Fruit fly (Drosophila melanogaster) whole organism, embryonic: Measurements from ENCODE around the gene CG10959.

Experiments
- Ada2b ChIP-seq: fragments of 200-800 bp; sonication (Bioruptor generic); IDR thresholded peaks from 2 replicates; pipeline ENCODE4 v1.3.6; 2022; ENCODE audit warnings: missing biosample characterization, missing genetic modification characterization
- Atf-2 ChIP-seq: fragments of 200-800 bp; sonication (Bioruptor generic); optimal IDR thresholded peaks from 2 replicates; lab custom pipeline; 2016; ENCODE audit warnings: missing biosample characterization, missing genetic modification characterization
- Atf3 ChIP-seq: fragments of 200-800 bp; sonication (Bioruptor generic); optimal IDR thresholded peaks from 3 replicates; lab custom pipeline; 2016; ENCODE audit warnings: missing biosample characterization, missing genetic modification characterization
- CG10267 ChIP-seq: fragments of 200-800 bp; sonication (Bioruptor generic); optimal IDR thresholded peaks from 2 replicates; lab custom pipeline; 2018; ENCODE audit warnings: missing biosample characterization, mild to moderate bottlenecking, missing genetic modification characterization, moderate library complexity
- CG12769 ChIP-seq: fragments of 200-800 bp; sonication (Bioruptor generic); optimal IDR thresholded peaks from 2 replicates; lab custom pipeline; 2019; ENCODE audit warnings: missing biosample characterization, mild to moderate bottlenecking, missing genetic modification characterization, moderate library complexity
- CG13287 ChIP-seq: fragments of 200-800 bp; sonication (Bioruptor generic); IDR thresholded peaks from 2 replicates; pipeline ENCODE4 v1.3.6; 2022; ENCODE audit warnings: missing biosample characterization, missing genetic modification characterization; ENCODE audit not compliant: partially characterized antibody
- CG13775 ChIP-seq: fragments of 200-800 bp; sonication (Bioruptor generic); optimal IDR thresholded peaks from 3 replicates; lab custom pipeline; 2017; ENCODE audit warnings: missing biosample characterization, mild to moderate bottlenecking, missing genetic modification characterization
- CG14014 ChIP-seq: fragments of 200-800 bp; sonication (Bioruptor generic); IDR thresholded peaks from 2 replicates; pipeline ENCODE4 v1.3.6; 2022; ENCODE audit warnings: missing biosample characterization, missing genetic modification characterization
- CG15011 ChIP-seq: fragments of 200-800 bp; sonication (Bioruptor generic); optimal IDR thresholded peaks from 3 replicates; lab custom pipeline; 2018; ENCODE audit warnings: missing biosample characterization, mild to moderate bottlenecking, missing genetic modification characterization
- CG16815 ChIP-seq: fragments of 200-800 bp; sonication (Bioruptor generic); optimal IDR thresholded peaks from 3 replicates; lab custom pipeline; 2017; ENCODE audit warnings: missing biosample characterization, mild to moderate bottlenecking, missing genetic modification characterization
- CG17186 ChIP-seq: fragments of 200-800 bp; sonication (Bioruptor generic); optimal IDR thresholded peaks from 3 replicates; lab custom pipeline; 2017; ENCODE audit warnings: missing biosample characterization, missing genetic modification reagents, missing genetic modification characterization
- CG18011 ChIP-seq: fragments of 200-800 bp; sonication (Bioruptor generic); optimal IDR thresholded peaks from 2 replicates; lab custom pipeline; 2017; ENCODE audit warnings: missing biosample characterization, missing genetic modification characterization, mild to moderate bottlenecking, moderate library complexity, missing genotype
- CG2199 ChIP-seq: fragments of 200-800 bp; sonication (Bioruptor generic); IDR thresholded peaks from 3 replicates; pipeline ENCODE4 v1.3.6; 2022; ENCODE audit warnings: missing biosample characterization, missing genetic modification characterization
- CG2875 ChIP-seq: fragments of 200-800 bp; sonication (Bioruptor generic); optimal IDR thresholded peaks from 2 replicates; lab custom pipeline; 2017; ENCODE audit warnings: missing biosample characterization, mild to moderate bottlenecking, missing genetic modification characterization, missing genetic modification reagents
- CG30020 ChIP-seq: fragments of 200-800 bp; optimal IDR thresholded peaks from 2 replicates; lab custom pipeline; 2019; ENCODE audit warnings: missing biosample characterization, mild to moderate bottlenecking, missing genetic modification characterization, moderate library complexity
- CG33557 ChIP-seq: fragments of 200-800 bp; sonication (Bioruptor generic); optimal IDR thresholded peaks from 2 replicates; lab custom pipeline; 2019; ENCODE audit warnings: missing biosample characterization, mild to moderate bottlenecking, missing genetic modification characterization, moderate library complexity
- CG3847 ChIP-seq: fragments of 200-800 bp; sonication (Bioruptor generic); IDR thresholded peaks from 2 replicates; pipeline ENCODE4 v1.3.6; 2022; ENCODE audit warnings: missing biosample characterization, missing genetic modification characterization
- CG5180 ChIP-seq: fragments of 200-800 bp; sonication (Bioruptor generic); optimal IDR thresholded peaks from 3 replicates; lab custom pipeline; 2017; ENCODE audit warnings: missing biosample characterization, missing genetic modification characterization, mild to moderate bottlenecking, moderate library complexity, missing genetic modification reagents
- CG6813 ChIP-seq: fragments of 200-800 bp; sonication (Bioruptor generic); optimal IDR thresholded peaks from 2 replicates; lab custom pipeline; 2017; ENCODE audit warnings: missing biosample characterization, missing genetic modification characterization, mild to moderate bottlenecking, moderate library complexity, missing genetic modification reagents
- CG7987 ChIP-seq: fragments of 200-800 bp; sonication (Bioruptor generic); optimal IDR thresholded peaks from 2 replicates; lab custom pipeline; 2018; ENCODE audit warnings: missing biosample characterization, mild to moderate bottlenecking, missing genetic modification characterization, moderate library complexity
- CG8281 ChIP-seq: fragments of 200-800 bp; sonication (Bioruptor generic); optimal IDR thresholded peaks from 2 replicates; lab custom pipeline; 2018; ENCODE audit warnings: missing biosample characterization, mild to moderate bottlenecking, missing genetic modification characterization, moderate library complexity
- CG8944 ChIP-seq: fragments of 200-800 bp; sonication (Bioruptor generic); optimal IDR thresholded peaks from 3 replicates; lab custom pipeline; 2016; ENCODE audit warnings: missing biosample characterization, missing genetic modification characterization
- CG9609 ChIP-seq: fragments of 200-800 bp; sonication (Bioruptor generic); optimal IDR thresholded peaks from 3 replicates; lab custom pipeline; 2016; ENCODE audit warnings: missing biosample characterization, missing genetic modification characterization
- CG9876 ChIP-seq: fragments of 200-800 bp; sonication (Bioruptor generic); optimal IDR thresholded peaks from 2 replicates; lab custom pipeline; 2016; ENCODE audit warnings: missing biosample characterization, missing genetic modification characterization
- Dad ChIP-seq: fragments of 200-800 bp; sonication (Bioruptor generic); optimal IDR thresholded peaks from 3 replicates; lab custom pipeline; 2016; ENCODE audit warnings: missing biosample characterization, missing genetic modification characterization
- Dek ChIP-seq: fragments of 200-800 bp; sonication (Bioruptor generic); optimal IDR thresholded peaks from 3 replicates; lab custom pipeline; 2019; ENCODE audit warnings: missing biosample characterization, mild to moderate bottlenecking, missing genetic modification characterization, moderate library complexity
- Drgx ChIP-seq: fragments of 200-800 bp; sonication (Bioruptor generic); IDR thresholded peaks from 2 replicates; pipeline ENCODE4 v1.3.6; 2022; ENCODE audit warnings: missing biosample characterization, missing genetic modification characterization
- Gug ChIP-seq: fragments of 200-800 bp; sonication (Bioruptor generic); IDR thresholded peaks from 4 replicates; pipeline ENCODE4 v1.3.6; 2022; ENCODE audit warnings: missing biosample characterization, missing genetic modification characterization
- HLH3B ChIP-seq: fragments of 200-800 bp; sonication (Bioruptor generic); IDR thresholded peaks from 2 replicates; pipeline ENCODE4 v1.3.6; 2022; ENCODE audit warnings: missing biosample characterization, missing genetic modification characterization
- Hmx ChIP-seq: fragments of 200-800 bp; sonication (Bioruptor generic); optimal IDR thresholded peaks from 2 replicates; lab custom pipeline; 2016; ENCODE audit warnings: missing biosample characterization, missing genetic modification characterization
- Scr ChIP-seq: fragments of 200-800 bp; sonication (Bioruptor generic); IDR thresholded peaks from 2 replicates; pipeline ENCODE4 v1.3.6; 2022; ENCODE audit warnings: missing biosample characterization, missing genetic modification characterization; ENCODE audit not compliant: partially characterized antibody
- Side ChIP-seq: fragments of 200-800 bp; sonication (Bioruptor generic); optimal IDR thresholded peaks from 2 replicates; lab custom pipeline; 2016; ENCODE audit warnings: missing biosample characterization, missing genetic modification characterization
- Sox102F ChIP-seq: fragments of 200-800 bp; sonication (Bioruptor generic); optimal IDR thresholded peaks from 2 replicates; lab custom pipeline; 2018; ENCODE audit warnings: missing biosample characterization, mild to moderate bottlenecking, missing genetic modification characterization, moderate library complexity
- Sry-δ ChIP-seq: fragments of 200-800 bp; sonication (Bioruptor generic); optimal IDR thresholded peaks from 2 replicates; lab custom pipeline; 2016; ENCODE audit warnings: missing biosample characterization, missing genetic modification characterization
- cas ChIP-seq: fragments of 200-800 bp; sonication (Bioruptor generic); IDR thresholded peaks from 2 replicates; pipeline ENCODE4 v1.3.6; 2022; ENCODE audit warnings: missing biosample characterization, missing genetic modification characterization
- ci ChIP-seq: fragments of 200-800 bp; sonication (Bioruptor generic); IDR thresholded peaks from 3 replicates; pipeline ENCODE4 v1.3.6; 2022; ENCODE audit warnings: missing biosample characterization, missing genetic modification characterization
- corto ChIP-seq: fragments of 200-800 bp; sonication (Bioruptor generic); optimal IDR thresholded peaks from 2 replicates; lab custom pipeline; 2016; ENCODE audit warnings: missing biosample characterization, mild to moderate bottlenecking, missing genetic modification characterization, moderate library complexity
- lilli ChIP-seq: fragments of 200-800 bp; sonication (Bioruptor generic); optimal IDR thresholded peaks from 3 replicates; lab custom pipeline; 2016; ENCODE audit warnings: missing biosample characterization, missing genetic modification characterization
- lola ChIP-seq, 3 experiments: fragments of >200 bp in 2 of 3; fragments of 200-800 bp in 1 of 3; sonication (Bioruptor generic) in 1 of 3; optimal IDR thresholded peaks; 2 replicates each; lab custom pipeline; 2017 to 2019; ENCODE audit warnings: missing biosample characterization in 3 of 3, missing genetic modification characterization in 3 of 3, mild to moderate bottlenecking in 1 of 3, moderate library complexity in 1 of 3
- maf-S ChIP-seq: fragments of 200-800 bp; sonication (Bioruptor generic); optimal IDR thresholded peaks from 2 replicates; lab custom pipeline; 2016; ENCODE audit warnings: missing biosample characterization, missing genetic modification characterization
- mld ChIP-seq: fragments of 200-800 bp; sonication (Bioruptor generic); IDR thresholded peaks from 3 replicates; pipeline ENCODE4 v1.3.6; 2022; ENCODE audit warnings: missing biosample characterization, missing genetic modification characterization; ENCODE audit not compliant: partially characterized antibody
- org-1 ChIP-seq: fragments of 200-800 bp; sonication (Bioruptor generic); optimal IDR thresholded peaks from 2 replicates; lab custom pipeline; 2017; ENCODE audit warnings: missing biosample characterization, missing genetic modification characterization
- psq ChIP-seq: fragments of 200-800 bp; sonication (Bioruptor generic); optimal IDR thresholded peaks from 2 replicates; lab custom pipeline; 2017; ENCODE audit warnings: missing biosample characterization, missing genetic modification characterization
- shn ChIP-seq: fragments of 200-800 bp; sonication (Bioruptor generic); optimal IDR thresholded peaks from 3 replicates; lab custom pipeline; 2016; ENCODE audit warnings: missing biosample characterization, missing genetic modification characterization
- sima ChIP-seq: fragments of 200-800 bp; sonication (Bioruptor generic); optimal IDR thresholded peaks from 2 replicates; lab custom pipeline; 2016; ENCODE audit warnings: missing biosample characterization, missing genetic modification characterization
- slou ChIP-seq: fragments of 200-800 bp; sonication (Bioruptor generic); optimal IDR thresholded peaks from 3 replicates; lab custom pipeline; 2016; ENCODE audit warnings: missing biosample characterization, missing genetic modification characterization
- tin ChIP-seq: fragments of 200-800 bp; sonication (Bioruptor generic); optimal IDR thresholded peaks from 3 replicates; lab custom pipeline; 2016; ENCODE audit warnings: missing biosample characterization, missing genetic modification characterization
- unc-4 ChIP-seq: fragments of 200-800 bp; sonication (Bioruptor generic); IDR thresholded peaks from 2 replicates; pipeline ENCODE4 v1.3.6; 2022; ENCODE audit warnings: missing biosample characterization, missing genetic modification characterization; ENCODE audit not compliant: partially characterized antibody
- usp ChIP-seq: fragments of >200 bp; optimal IDR thresholded peaks from 2 replicates; lab custom pipeline; 2017; ENCODE audit warnings: missing biosample characterization, missing genetic modification characterization
- zfh1 ChIP-seq: fragments of 200-800 bp; sonication (Bioruptor generic); IDR thresholded peaks from 3 replicates; pipeline ENCODE4 v1.3.6; 2022; ENCODE audit warnings: missing biosample characterization, missing genetic modification characterization

Gene CG10959

DNA sequence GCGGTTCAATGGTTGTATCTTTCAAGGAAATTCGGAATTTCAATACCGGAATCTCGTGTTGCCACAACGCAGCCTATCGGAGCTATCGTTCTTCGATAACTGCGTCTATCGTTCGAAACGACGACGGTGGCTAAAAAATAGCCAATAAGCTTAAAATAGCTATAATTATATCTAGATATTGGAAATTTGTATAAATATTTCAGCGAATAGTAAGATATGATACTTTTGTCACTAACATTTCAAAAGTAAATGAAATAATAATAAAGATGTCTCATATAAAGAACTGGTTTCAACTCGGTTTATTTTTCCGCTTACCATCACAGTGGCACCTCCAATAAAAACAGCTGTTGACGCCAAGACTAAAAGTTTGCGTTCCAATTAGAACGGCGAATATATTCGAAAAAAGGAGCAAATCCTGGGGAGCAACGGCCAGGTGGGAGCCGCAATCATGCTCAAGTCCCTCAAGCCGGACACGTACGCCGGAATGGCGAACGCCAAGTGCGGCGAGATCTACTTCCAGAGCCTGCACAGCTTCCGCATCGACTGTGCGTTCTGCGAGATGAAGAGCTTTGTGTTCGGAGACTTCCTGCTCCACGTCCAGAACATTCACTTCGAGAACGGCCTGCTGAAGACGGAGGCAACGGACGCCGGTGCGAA lies 3.0 kb upstream of the CG10959 start, which contains the start of the genes alpha-PheRS and CG2129 (continued):
- TF ChIP-seq CG3847 (GFP tag; lab: Robert Waterston, UW) (0 out of 2 replicates have a peak, but pooled peaks have one; percentile 12), Sry-δ (GFP tag; lab: Kevin White, UChicago) (peak; percentile 10), CG9609 (GFP tag; lab: Kevin White, UChicago) (no peak), CG8944 (GFP tag; lab: Kevin White, UChicago) (no peak), Atf-2 (GFP tag; lab: Kevin White, UChicago) (no peak), Dek (tag; lab: Kevin White, UChicago) (peak; percentile 3), sima (no peak), CG13287 (GFP tag; lab: Robert Waterston, UW) (peak; percentile 53; the same call in 1 of the 2 replicates), Sox102F (GFP tag; lab: Kevin White, UChicago) (no peak), CG15011 (GFP tag; lab: Kevin White, UChicago) (no peak), CG7987 (GFP tag; lab: Kevin White, UChicago) (no peak), CG14014 (GFP tag; lab: Robert Waterston, UW) (0 out of 2 replicates have a peak, but pooled peaks have one; percentile 18), CG6813 (GFP tag; lab: Kevin White, UChicago) (no peak), slou (no peak), CG33557 (GFP tag; lab: Kevin White, UChicago) (peak; percentile 0), Dad (GFP tag; lab: Kevin White, UChicago) (no peak), Atf3 (no peak), CG5180 (GFP tag; lab: Kevin White, UChicago) (no peak), HLH3B (GFP tag; lab: Robert Waterston, UW) (no peak), lilli (GFP tag; lab: Kevin White, UChicago) (peak; percentile 32), CG18011 (GFP tag; lab: Kevin White, UChicago) (no peak), CG2199 (GFP tag; lab: Robert Waterston, UW) (no peak), cas (GFP tag; lab: Robert Waterston, UW) (no peak), CG9876 (GFP tag; lab: Kevin White, UChicago) (no peak), org-1 (GFP tag; lab: Kevin White, UChicago) (no peak), psq (GFP tag; lab: Kevin White, UChicago) (no peak), CG13775 (peak; percentile 17), Side (GFP tag; lab: Kevin White, UChicago) (no peak), Hmx (GFP tag; lab: Kevin White, UChicago) (no peak), CG17186 (GFP tag; lab: Kevin White, UChicago) (peak; percentile 38), Ada2b (GFP tag; lab: Robert Waterston, UW) (0 out of 2 replicates have a peak, but pooled peaks have one; percentile 34), CG30020 (tag; lab: Kevin White, UChicago) (peak; percentile 15), zfh1 (GFP tag; lab: Robert Waterston, UW) (no peak), CG8281 (tag; lab: Kevin White, UChicago) (no peak), CG12769 (tag; lab: Kevin White, UChicago) (no peak), CG2875 (GFP tag; lab: Kevin White, UChicago) (no peak), Drgx (GFP tag; lab: Robert Waterston, UW) (no peak), Gug (GFP tag; lab: Robert Waterston, UW) (no peak), Scr (GFP tag; lab: Robert Waterston, UW) (no peak), tin (peak; percentile 29), shn (GFP tag; lab: Kevin White, UChicago) (no peak), unc-4 (GFP tag; lab: Robert Waterston, UW) (peak; percentile 54), lola (GFP tag; optimal IDR thresholded peaks at IDR 0.05; lab: Kevin White, UChicago) (peak in 1 of 3 experiments; percentile 33), maf-S (no peak), ci (GFP tag; lab: Robert Waterston, UW) (no peak), usp (GFP tag; lab: Kevin White, UChicago) (no peak), mld (GFP tag; lab: Robert Waterston, UW) (no peak), CG16815 (no peak), CG10267 (tag; lab: Kevin White, UChicago) (peak; percentile 51), corto (no peak)
